Fruit fly (Drosophila melanogaster) whole organism, embryonic: ENCODE data around the gene CG7607.
A peak's percentile ranks its signal among the peaks of the same experiment; 100 is the strongest.

Source experiments
- ATbp ChIP-seq: fragments of 200-800 bp; sonication (Bioruptor generic); optimal IDR thresholded peaks from 2 replicates; lab custom pipeline; 2017; ENCODE audit warnings: missing biosample characterization, mild to moderate bottlenecking, missing genetic modification characterization, missing genetic modification reagents
- Adf1 ChIP-seq: fragments of 200-800 bp; sonication (Bioruptor generic); IDR thresholded peaks from 2 replicates; pipeline ENCODE4 v1.3.6; 2022; ENCODE audit warnings: missing biosample characterization, missing genetic modification characterization
- Antp ChIP-seq: fragments of 200-800 bp; sonication (Bioruptor generic); optimal IDR thresholded peaks from 3 replicates; lab custom pipeline; 2016; ENCODE audit warnings: missing biosample characterization, missing genetic modification characterization
- CG11247 ChIP-seq: fragments of 200-800 bp; sonication (Bioruptor generic); IDR thresholded peaks from 2 replicates; pipeline ENCODE4 v1.3.6; 2022; ENCODE audit warnings: missing biosample characterization, missing genetic modification characterization
- CG12071 ChIP-seq: fragments of 200-800 bp; sonication (Bioruptor generic); optimal IDR thresholded peaks from 3 replicates; lab custom pipeline; 2018; ENCODE audit warnings: missing biosample characterization, mild to moderate bottlenecking, missing genetic modification characterization
- CG12299 ChIP-seq: fragments of 200-800 bp; sonication (Bioruptor generic); optimal IDR thresholded peaks from 2 replicates; lab custom pipeline; 2018; ENCODE audit warnings: missing biosample characterization, mild to moderate bottlenecking, missing genetic modification characterization
- CG12744 ChIP-seq: fragments of 200-800 bp; sonication (Bioruptor generic); optimal IDR thresholded peaks from 2 replicates; lab custom pipeline; 2016; ENCODE audit warnings: missing biosample characterization, missing genetic modification characterization
- CG12769 ChIP-seq: fragments of 200-800 bp; sonication (Bioruptor generic); optimal IDR thresholded peaks from 2 replicates; lab custom pipeline; 2019; ENCODE audit warnings: missing biosample characterization, mild to moderate bottlenecking, missing genetic modification characterization, moderate library complexity
- CG15514 ChIP-seq: fragments of 200-800 bp; sonication (Bioruptor generic); optimal IDR thresholded peaks from 3 replicates; lab custom pipeline; 2017; ENCODE audit warnings: missing biosample characterization, missing genetic modification characterization, mild to moderate bottlenecking, moderate library complexity, missing genetic modification reagents
- CG17186 ChIP-seq: fragments of 200-800 bp; sonication (Bioruptor generic); optimal IDR thresholded peaks from 3 replicates; lab custom pipeline; 2017; ENCODE audit warnings: missing biosample characterization, missing genetic modification reagents, missing genetic modification characterization
- CG17385 ChIP-seq: fragments of 200-800 bp; sonication (Bioruptor generic); optimal IDR thresholded peaks from 3 replicates; lab custom pipeline; 2018; ENCODE audit warnings: missing biosample characterization, mild to moderate bottlenecking, missing genetic modification characterization
- CG18599 ChIP-seq: fragments of 200-800 bp; sonication (Bioruptor generic); optimal IDR thresholded peaks from 3 replicates; lab custom pipeline; 2017; ENCODE audit warnings: missing biosample characterization, missing genetic modification characterization, mild to moderate bottlenecking, moderate library complexity, missing genetic modification reagents
- CG2678 ChIP-seq: fragments of 200-800 bp; sonication (Bioruptor generic); optimal IDR thresholded peaks from 3 replicates; lab custom pipeline; 2019; ENCODE audit warnings: missing biosample characterization, mild to moderate bottlenecking, missing genetic modification characterization, moderate library complexity
- CG3281 ChIP-seq: fragments of 200-800 bp; sonication (Bioruptor generic); optimal IDR thresholded peaks from 3 replicates; lab custom pipeline; 2017; ENCODE audit warnings: missing biosample characterization, mild to moderate bottlenecking, missing genetic modification characterization
- CG4424 ChIP-seq: fragments of 200-800 bp; sonication (Bioruptor generic); optimal IDR thresholded peaks from 3 replicates; lab custom pipeline; 2016; ENCODE audit warnings: missing biosample characterization, missing genetic modification characterization
- CG6813 ChIP-seq: fragments of 200-800 bp; sonication (Bioruptor generic); optimal IDR thresholded peaks from 2 replicates; lab custom pipeline; 2017; ENCODE audit warnings: missing biosample characterization, missing genetic modification characterization, mild to moderate bottlenecking, moderate library complexity, missing genetic modification reagents
- CG7786 ChIP-seq: fragments of 200-800 bp; sonication (Bioruptor generic); optimal IDR thresholded peaks from 2 replicates; lab custom pipeline; 2016; ENCODE audit warnings: missing biosample characterization, missing genetic modification characterization
- CG8290 ChIP-seq, 3 experiments: fragments of 200-800 bp; sonication (Bioruptor generic); optimal IDR thresholded peaks; 2 replicates each; lab custom pipeline; 2016 to 2019; ENCODE audit warnings: missing biosample characterization in 3 of 3, missing genetic modification characterization in 3 of 3, mild to moderate bottlenecking in 2 of 3, moderate library complexity in 1 of 3
- CG9437 ChIP-seq: fragments of 200-800 bp; sonication (Bioruptor generic); optimal IDR thresholded peaks from 2 replicates; lab custom pipeline; 2018; ENCODE audit warnings: missing biosample characterization, mild to moderate bottlenecking, missing genetic modification characterization
- Chrac-16 ChIP-seq: fragments of 200-800 bp; sonication (Bioruptor generic); optimal IDR thresholded peaks from 3 replicates; lab custom pipeline; 2016; ENCODE audit warnings: missing biosample characterization, missing genetic modification characterization
- D ChIP-seq, 2 experiments: fragments of 200-800 bp in 1 of 2; fragments of >200 bp in 1 of 2; sonication (Bioruptor generic) in 1 of 2; optimal IDR thresholded peaks; 2 replicates in 1 of 2; 3 replicates in 1 of 2; lab custom pipeline; 2017; ENCODE audit warnings: mild to moderate bottlenecking in 1 of 2, missing biosample characterization in 1 of 2, missing genetic modification characterization in 1 of 2, missing genetic modification reagents in 1 of 2
- Fer1 ChIP-seq: fragments of 200-800 bp; sonication (Bioruptor generic); optimal IDR thresholded peaks from 2 replicates; lab custom pipeline; 2017; ENCODE audit warnings: missing biosample characterization, mild to moderate bottlenecking, missing genetic modification characterization
- HHEX ChIP-seq: fragments of 200-800 bp; sonication (Bioruptor generic); optimal IDR thresholded peaks from 3 replicates; lab custom pipeline; 2017; ENCODE audit warnings: missing biosample characterization, mild to moderate bottlenecking, missing genetic modification characterization, missing genetic modification reagents
- Hmr ChIP-seq: fragments of 200-800 bp; sonication (Bioruptor generic); optimal IDR thresholded peaks from 3 replicates; lab custom pipeline; 2017; ENCODE audit warnings: mild to moderate bottlenecking, missing biosample characterization, missing genetic modification reagents, missing genetic modification characterization
- Hsf ChIP-seq: fragments of 200-800 bp; sonication (Bioruptor generic); optimal IDR thresholded peaks from 3 replicates; lab custom pipeline; 2016; ENCODE audit warnings: missing biosample characterization, missing genetic modification characterization
- Med ChIP-seq: fragments of 200-800 bp; sonication (Bioruptor generic); peaks from one replicate; lab custom pipeline; 2016; ENCODE audit warnings: missing biosample characterization, missing genetic modification characterization, mild to moderate bottlenecking, inconsistent platforms, moderate library complexity
- Meics ChIP-seq: fragments of 200-800 bp; sonication (Bioruptor generic); optimal IDR thresholded peaks from 2 replicates; lab custom pipeline; 2017; ENCODE audit warnings: missing biosample characterization, mild to moderate bottlenecking, missing genetic modification characterization
- PHDP ChIP-seq: fragments of 200-800 bp; sonication (Bioruptor generic); optimal IDR thresholded peaks from 3 replicates; lab custom pipeline; 2018; ENCODE audit warnings: missing biosample characterization, mild to moderate bottlenecking, missing genetic modification characterization, moderate library complexity
- Sin3A ChIP-seq: fragments of >200 bp; optimal IDR thresholded peaks from 2 replicates; lab custom pipeline; 2018
- Stat92E ChIP-seq, 3 experiments: fragments of >200 bp in 2 of 3; fragments of 200-800 bp in 1 of 3; sonication (Bioruptor generic) in 1 of 3; optimal IDR thresholded peaks; 2 replicates each; lab custom pipeline; 2017 to 2019; ENCODE audit warnings: missing biosample characterization in 3 of 3, missing genetic modification characterization in 3 of 3, mild to moderate bottlenecking in 1 of 3, moderate library complexity in 1 of 3
- Xrp1 ChIP-seq: fragments of 200-800 bp; sonication (Bioruptor generic); IDR thresholded peaks from 2 replicates; pipeline ENCODE4 v1.3.6; 2022; ENCODE audit warnings: missing biosample characterization, missing genetic modification characterization
- amos ChIP-seq: fragments of 200-800 bp; sonication (Bioruptor generic); IDR thresholded peaks from 2 replicates; pipeline ENCODE4 v1.3.6; 2022; ENCODE audit warnings: missing biosample characterization, missing genetic modification characterization; ENCODE audit not compliant: partially characterized antibody
- chinmo ChIP-seq: fragments of 200-800 bp; sonication (Bioruptor generic); IDR thresholded peaks from 4 replicates; pipeline ENCODE4 v1.3.6; 2022; ENCODE audit warnings: missing biosample characterization, missing genetic modification characterization; ENCODE audit not compliant: partially characterized antibody
- chm ChIP-seq: fragments of 200-800 bp; sonication (Bioruptor generic); IDR thresholded peaks from 2 replicates; pipeline ENCODE4 v1.3.6; 2022; ENCODE audit warnings: missing biosample characterization, missing genetic modification characterization
- crol ChIP-seq: fragments of 200-800 bp; sonication (Bioruptor generic); IDR thresholded peaks from 2 replicates; pipeline ENCODE4 v1.3.6; 2022; ENCODE audit warnings: missing biosample characterization, missing genetic modification characterization
- gcm2 ChIP-seq: fragments of 200-800 bp; sonication (Bioruptor generic); optimal IDR thresholded peaks from 2 replicates; lab custom pipeline; 2016; ENCODE audit warnings: missing biosample characterization, missing genetic modification characterization
- grn ChIP-seq: fragments of 200-800 bp; sonication (Bioruptor generic); optimal IDR thresholded peaks from 3 replicates; lab custom pipeline; 2017; ENCODE audit warnings: missing biosample characterization, missing genetic modification characterization
- lab ChIP-seq: fragments of 200-800 bp; sonication (Bioruptor generic); optimal IDR thresholded peaks from 3 replicates; lab custom pipeline; 2017; ENCODE audit warnings: missing biosample characterization, missing genetic modification characterization, mild to moderate bottlenecking, moderate library complexity, missing genetic modification reagents
- phol ChIP-seq: fragments of 200-800 bp; sonication (Bioruptor generic); optimal IDR thresholded peaks from 3 replicates; lab custom pipeline; 2018; ENCODE audit warnings: missing biosample characterization, mild to moderate bottlenecking, missing genetic modification characterization, moderate library complexity
- sc ChIP-seq, 3 experiments: fragments of >200 bp in 2 of 3; fragments of 200-800 bp in 1 of 3; sonication (Bioruptor generic) in 1 of 3; optimal IDR thresholded peaks; 2 replicates in 2 of 3; 3 replicates in 1 of 3; lab custom pipeline; 2017; ENCODE audit warnings: mild to moderate bottlenecking in 1 of 3, missing biosample characterization in 1 of 3, missing genetic modification characterization in 1 of 3, missing genetic modification reagents in 1 of 3
- scrt ChIP-seq: fragments of 200-800 bp; sonication (Bioruptor generic); optimal IDR thresholded peaks from 2 replicates; lab custom pipeline; 2018; ENCODE audit warnings: missing biosample characterization, mild to moderate bottlenecking, missing genetic modification characterization, moderate library complexity
- sens ChIP-seq: fragments of 200-800 bp; sonication (Bioruptor generic); peaks from one replicate; lab custom pipeline; 2016; ENCODE audit warnings: missing biosample characterization, missing genetic modification characterization
- sima ChIP-seq: fragments of 200-800 bp; sonication (Bioruptor generic); optimal IDR thresholded peaks from 2 replicates; lab custom pipeline; 2016; ENCODE audit warnings: missing biosample characterization, missing genetic modification characterization
- slbo ChIP-seq: fragments of 200-800 bp; sonication (Bioruptor generic); IDR thresholded peaks from 2 replicates; pipeline ENCODE4 v1.3.6; 2022; ENCODE audit warnings: missing biosample characterization, missing genetic modification characterization
- slp2 ChIP-seq: fragments of 200-800 bp; sonication (Bioruptor generic); optimal IDR thresholded peaks from 2 replicates; lab custom pipeline; 2016; ENCODE audit warnings: missing biosample characterization, missing genetic modification characterization
- vvl ChIP-seq: fragments of 200-800 bp; sonication (Bioruptor generic); IDR thresholded peaks from 2 replicates; pipeline ENCODE4 v1.3.6; 2022; ENCODE audit warnings: missing biosample characterization, missing genetic modification characterization
- z ChIP-seq: fragments of 200-800 bp; sonication (Bioruptor generic); IDR thresholded peaks from 3 replicates; pipeline ENCODE4 v1.3.6; 2022; ENCODE audit warnings: missing biosample characterization, missing genetic modification characterization

Gene CG7607

DNA sequence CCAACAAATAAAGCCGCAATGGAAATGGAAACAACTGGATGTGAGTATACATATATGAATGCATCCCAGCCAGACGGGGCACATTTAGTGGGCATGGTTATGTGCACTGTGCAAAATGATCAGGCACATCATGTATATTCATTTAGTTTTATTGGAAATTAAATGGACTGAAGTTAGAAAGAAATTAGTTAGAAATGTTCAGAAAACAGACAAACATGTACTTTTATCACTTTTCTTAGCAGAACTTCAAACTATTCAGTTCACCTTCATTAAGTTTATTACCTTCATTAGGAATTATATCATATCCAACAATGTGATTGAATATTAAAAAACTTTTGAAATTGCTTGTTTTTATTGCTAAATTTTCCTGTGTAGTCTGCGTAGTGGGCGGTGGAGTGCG is 12.7 kb upstream of the CG7607 start:
- TF ChIP-seq ATbp (no peak), CG4424 (no peak), grn (GFP tag; lab: Kevin White, UChicago) (no peak), Stat92E (GFP tag; optimal IDR thresholded peaks at IDR 0.05; lab: Kevin White, UChicago) (no peak)
- TF ChIP-seq, all 482 proteins: peak for 0

DNA sequence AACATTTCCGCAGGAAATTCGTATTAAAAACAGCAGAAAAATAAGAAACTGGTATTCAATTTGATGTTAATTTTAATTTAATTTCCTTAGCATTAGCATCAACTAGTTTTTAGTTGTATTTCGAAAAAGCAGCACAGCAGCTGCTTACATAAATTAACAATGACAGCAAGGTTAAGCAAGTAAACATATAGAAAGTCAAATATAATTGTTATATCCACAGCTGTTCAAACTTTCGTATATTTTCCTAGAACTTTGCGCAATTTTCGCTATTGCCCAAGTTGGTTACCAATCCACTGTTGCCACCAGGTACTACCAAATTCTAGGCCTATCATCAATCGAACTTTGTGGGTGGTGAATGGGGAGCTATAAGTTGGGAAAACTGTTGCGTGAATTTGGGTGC is 9.4 kb upstream of the CG7607 start:
- TF ChIP-seq Hsf (no peak), Med (GFP tag; lab: Kevin White, UChicago) (peak; percentile 55), CG18599 (GFP tag; lab: Kevin White, UChicago) (peak; percentile 12), Meics (peak; percentile 35), Hmr (GFP tag; lab: Kevin White, UChicago) (peak; percentile 45), D (optimal IDR thresholded peaks at IDR 0.05; lab: Kevin White, UChicago) (no peak), D (GFP tag; optimal IDR thresholded peaks at IDR 0.05; lab: Kevin White, UChicago) (no peak), CG2678 (peak; percentile 19), CG3281 (GFP tag; lab: Kevin White, UChicago) (peak; percentile 29), CG8290 (GFP tag; optimal IDR thresholded peaks at IDR 0.05; lab: Kevin White, UChicago) (no peak), CG8290 (tag; optimal IDR thresholded peaks at IDR 0.05; lab: Kevin White, UChicago) (peak in 1 of 2 experiments; percentile 42), Fer1 (peak; percentile 31), Sin3A (lab: Kevin White, UChicago) (no peak), scrt (GFP tag; lab: Kevin White, UChicago) (peak; percentile 21), sc (optimal IDR thresholded peaks at IDR 0.05; lab: Kevin White, UChicago) (no peak), sc (GFP tag; optimal IDR thresholded peaks at IDR 0.05; lab: Kevin White, UChicago) (no peak), CG12071 (GFP tag; lab: Kevin White, UChicago) (peak; percentile 22), CG6813 (GFP tag; lab: Kevin White, UChicago) (peak; percentile 15), z (GFP tag; lab: Robert Waterston, UW) (no peak), CG11247 (0 out of 2 replicates have a peak, but pooled peaks have one; percentile 7), CG12769 (tag; lab: Kevin White, UChicago) (peak; percentile 26), HHEX (GFP tag; lab: Kevin White, UChicago) (peak; percentile 2), sens (GFP tag; lab: Kevin White, UChicago) (peak; percentile 46), PHDP (tag; lab: Kevin White, UChicago) (peak; percentile 24), lab (peak; percentile 56), ATbp (peak; percentile 10), slp2 (GFP tag; lab: Kevin White, UChicago) (no peak), CG15514 (GFP tag; lab: Kevin White, UChicago) (peak; percentile 19)

DNA sequence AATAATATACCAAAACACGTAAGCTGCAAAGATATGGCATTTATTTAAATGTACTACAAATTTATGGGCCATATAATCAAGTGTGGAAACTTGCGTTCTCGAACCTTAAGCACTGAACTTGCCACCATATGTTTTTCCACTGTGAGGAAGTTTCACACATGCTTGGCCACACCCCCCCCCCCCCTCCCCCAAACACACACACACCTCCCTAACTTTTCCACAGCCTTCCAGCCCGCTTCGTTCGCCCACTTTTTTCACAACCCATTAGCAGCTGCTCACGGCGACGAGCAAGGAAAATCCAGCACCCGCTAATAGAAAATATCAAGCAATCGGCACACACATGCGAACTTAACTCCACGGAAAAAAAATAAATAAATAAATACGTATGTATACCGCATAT is 4.1 kb upstream of the CG7607 start:
- TF ChIP-seq Antp (GFP tag; lab: Kevin White, UChicago) (no peak), CG12299 (tag; lab: Kevin White, UChicago) (no peak), crol (peak; percentile 83), slbo (peak; percentile 16; the same call in 1 of the 2 replicates), vvl (GFP tag; lab: Robert Waterston, UW) (no peak), Chrac-16 (no peak), CG12744 (GFP tag; lab: Kevin White, UChicago) (no peak), CG2678 (no peak), chm (GFP tag; lab: Robert Waterston, UW) (no peak), chinmo (GFP tag; lab: Robert Waterston, UW) (no peak), Xrp1 (peak; percentile 11; the same call in 1 of the 2 replicates), amos (GFP tag; lab: Robert Waterston, UW) (no peak), CG17186 (no peak), CG12769 (tag; lab: Kevin White, UChicago) (peak; percentile 10), Adf1 (GFP tag; lab: Robert Waterston, UW) (no peak), CG17385 (no peak), gcm2 (GFP tag; lab: Kevin White, UChicago) (no peak), phol (tag; lab: Kevin White, UChicago) (no peak), sima (GFP tag; lab: Kevin White, UChicago) (no peak), CG9437 (GFP tag; lab: Kevin White, UChicago) (no peak), CG7786 (GFP tag; lab: Kevin White, UChicago) (no peak)
